Worm (Caenorhabditis elegans): ENCODE results near the gene bath-21.

- TF ChIP-seq unc-39 (tag; optimal IDR thresholded peaks at IDR 0.05) = no peak
- no peak for TF ChIP-seq lin-39 (tag; optimal IDR thresholded peaks at IDR 0.05)
- no peak for TF ChIP-seq nhr-237 (tag; optimal IDR thresholded peaks at IDR 0.05)
Observed at ce11 chrII:2064497-2064896, 38.1 kb upstream of the bath-21 start, which contains the start of gene fbxb-6.

Measured in whole organism, L2 larva.